Fruit fly (Drosophila melanogaster): Measurements from ENCODE around the gene eIF4EHP.

Gene eIF4EHP

DNA sequence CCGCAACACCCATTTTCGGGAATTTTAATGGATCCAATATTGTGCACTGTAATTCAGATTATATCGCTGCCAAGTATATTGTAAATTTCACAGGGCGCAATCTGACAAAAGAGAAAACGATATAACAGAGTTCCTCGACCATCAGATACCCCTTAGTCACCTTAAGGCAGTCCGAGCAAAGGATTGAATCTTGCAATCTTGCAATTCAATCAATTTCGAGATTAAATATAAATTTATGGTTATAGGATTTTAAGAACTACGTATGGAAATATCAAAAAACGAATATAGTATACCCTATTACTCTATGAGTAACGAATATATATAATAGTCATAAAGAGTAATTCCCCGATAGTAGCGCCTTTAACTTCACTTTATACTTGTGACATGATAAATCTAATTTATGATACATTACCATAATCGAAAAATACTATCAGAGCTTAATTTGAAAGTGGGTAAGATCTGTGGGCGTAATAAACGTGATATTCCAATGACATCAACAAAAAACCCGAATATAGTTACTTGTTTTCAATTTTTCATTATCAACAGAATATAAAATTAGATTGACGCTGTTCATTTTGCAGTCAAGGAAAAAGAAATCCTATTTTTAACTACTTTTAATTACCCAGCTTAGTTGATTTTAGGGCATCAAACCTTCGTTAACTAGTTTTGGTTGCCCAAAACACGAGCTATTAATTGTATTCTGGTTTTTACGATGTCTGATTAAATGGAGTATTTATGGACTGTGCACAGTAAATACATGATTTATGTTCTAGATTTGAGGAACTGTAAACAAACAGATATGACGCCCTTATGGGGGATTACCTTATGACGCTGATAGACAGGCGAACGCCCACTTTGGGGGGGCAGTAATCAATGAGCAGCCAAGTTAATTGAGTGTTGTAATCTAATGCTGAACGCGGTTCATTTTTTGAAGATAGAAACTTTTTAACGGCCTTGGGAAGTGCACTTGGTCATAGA lies 30.0 kb upstream of the eIF4EHP start (continued):
- TF ChIP-seq bcd (GFP tag; optimal IDR thresholded peaks at IDR 0.05) (no peak), pita (GFP tag; optimal IDR thresholded peaks at IDR 0.05) (no peak), CG4854 (GFP tag; optimal IDR thresholded peaks at IDR 0.05) (no peak), Dad (GFP tag; optimal IDR thresholded peaks at IDR 0.05) (no peak), dysf (GFP tag; IDR thresholded peaks at IDR 0.05) (no peak), nmo (GFP tag; optimal IDR thresholded peaks at IDR 0.05) (no peak), hth (optimal IDR thresholded peaks at IDR 0.05) (no peak), D19B (GFP tag; optimal IDR thresholded peaks at IDR 0.05) (peak; percentile 71), CG7928 (GFP tag; optimal IDR thresholded peaks at IDR 0.05) (no peak), Optix (GFP tag; IDR thresholded peaks at IDR 0.05) (no peak), CG33213 (GFP tag; optimal IDR thresholded peaks at IDR 0.05) (no peak), Sox100B (GFP tag; optimal IDR thresholded peaks at IDR 0.05) (no peak), CrebB (tag; optimal IDR thresholded peaks at IDR 0.05) (no peak), Blimp-1 (GFP tag; optimal IDR thresholded peaks at IDR 0.05) (no peak), HLH54F (GFP tag; optimal IDR thresholded peaks at IDR 0.05) (no peak), CG11247 (GFP tag; IDR thresholded peaks at IDR 0.05) (no peak), Abd-B (GFP tag; optimal IDR thresholded peaks at IDR 0.05) (peak; percentile 3), exex (tag; optimal IDR thresholded peaks at IDR 0.05) (peak; percentile 95), seq (GFP tag; IDR thresholded peaks at IDR 0.05) (no peak), z (GFP tag; IDR thresholded peaks at IDR 0.05) (no peak), CG7786 (GFP tag; optimal IDR thresholded peaks at IDR 0.05) (no peak), NC2β (GFP tag; optimal IDR thresholded peaks at IDR 0.05) (no peak), CG11456 (GFP tag; IDR thresholded peaks at IDR 0.05) (no peak), ab (GFP tag; optimal IDR thresholded peaks at IDR 0.05) (no peak), D (optimal IDR thresholded peaks at IDR 0.05) (no peak), D (GFP tag; optimal IDR thresholded peaks at IDR 0.05) (no peak), CG7271 (tag; optimal IDR thresholded peaks at IDR 0.05) (no peak), CG4404 (GFP tag; IDR thresholded peaks at IDR 0.05) (no peak), bowl (GFP tag; IDR thresholded peaks at IDR 0.05) (no peak), pho (GFP tag; optimal IDR thresholded peaks at IDR 0.05) (no peak), CG10959 (GFP tag; IDR thresholded peaks at IDR 0.05) (no peak), tgo (GFP tag; IDR thresholded peaks at IDR 0.05) (no peak), Dip2 (GFP tag; IDR thresholded peaks at IDR 0.05) (no peak), CG6854 (GFP tag; optimal IDR thresholded peaks at IDR 0.05) (no peak), gcm (GFP tag; optimal IDR thresholded peaks at IDR 0.05) (no peak), CG11695 (GFP tag; IDR thresholded peaks at IDR 0.05) (no peak), grn (GFP tag; optimal IDR thresholded peaks at IDR 0.05) (no peak), Hey (tag; optimal IDR thresholded peaks at IDR 0.05) (peak; percentile 74), CG8290 (GFP tag; optimal IDR thresholded peaks at IDR 0.05) (no peak), CG8290 (tag; optimal IDR thresholded peaks at IDR 0.05) (no peak), Nf-YA (GFP tag; IDR thresholded peaks at IDR 0.05) (no peak), kay (GFP tag; optimal IDR thresholded peaks at IDR 0.05) (no peak), C15 (GFP tag; IDR thresholded peaks at IDR 0.05) (no peak), Hr51 (GFP tag; optimal IDR thresholded peaks at IDR 0.05) (no peak), NK7.1 (GFP tag; optimal IDR thresholded peaks at IDR 0.05) (no peak), CG32772 (GFP tag; IDR thresholded peaks at IDR 0.05) (no peak), CG1233 (GFP tag; optimal IDR thresholded peaks at IDR 0.05) (peak; percentile 3), Lpt (GFP tag; optimal IDR thresholded peaks at IDR 0.05) (no peak), Atf-2 (GFP tag; optimal IDR thresholded peaks at IDR 0.05) (no peak), D19A (tag; optimal IDR thresholded peaks at IDR 0.05) (peak; percentile 68), CG3407 (GFP tag; optimal IDR thresholded peaks at IDR 0.05) (no peak), Lim3 (GFP tag; IDR thresholded peaks at IDR 0.05) (no peak)
